Fruit fly (Drosophila melanogaster) whole organism, prepupa: ENCODE data around the gene Elovl7.
A peak's percentile ranks its signal among the peaks of the same experiment; 100 is the strongest.

Experiments used
- Blimp-1 ChIP-seq: fragments of 200-800 bp; sonication (Bioruptor generic); optimal IDR thresholded peaks from 3 replicates; lab custom pipeline; 2017; ENCODE audit warnings: missing biosample characterization, missing genetic modification characterization, mild to moderate bottlenecking, moderate library complexity, missing genetic modification reagents
- CG10631 ChIP-seq: fragments of 200-800 bp; sonication (Bioruptor generic); optimal IDR thresholded peaks from 2 replicates; lab custom pipeline; 2016; ENCODE audit warnings: missing biosample characterization, missing genetic modification characterization
- CG10669 ChIP-seq: fragments of 200-800 bp; sonication (Bioruptor generic); optimal IDR thresholded peaks from 3 replicates; lab custom pipeline; 2018; ENCODE audit warnings: missing biosample characterization, mild to moderate bottlenecking, missing genetic modification characterization, moderate library complexity
- CG11294 ChIP-seq: fragments of 200-800 bp; sonication (Bioruptor generic); IDR thresholded peaks from 2 replicates; pipeline ENCODE4 v1.3.6; 2022; ENCODE audit warnings: missing biosample characterization, missing genetic modification characterization
- CG11762 ChIP-seq: fragments of 200-800 bp; sonication (Bioruptor generic); optimal IDR thresholded peaks from 3 replicates; lab custom pipeline; 2016; ENCODE audit warnings: missing biosample characterization, missing genetic modification characterization; ENCODE audit not compliant: insufficient read depth
- CG11902 ChIP-seq: fragments of 200-800 bp; sonication (Bioruptor generic); optimal IDR thresholded peaks from 3 replicates; lab custom pipeline; 2016; ENCODE audit warnings: missing biosample characterization, missing genetic modification characterization
- CG15336 ChIP-seq: fragments of 200-800 bp; sonication (Bioruptor generic); IDR thresholded peaks from 2 replicates; pipeline ENCODE4 v1.3.6; 2022; ENCODE audit warnings: missing biosample characterization, missing genetic modification characterization
- CG1621 ChIP-seq: fragments of 200-800 bp; sonication (Bioruptor generic); optimal IDR thresholded peaks from 3 replicates; lab custom pipeline; 2018; ENCODE audit warnings: missing biosample characterization, mild to moderate bottlenecking, missing genetic modification characterization
- CG3032 ChIP-seq: fragments of 200-800 bp; optimal IDR thresholded peaks from 2 replicates; lab custom pipeline; 2019; ENCODE audit warnings: missing biosample characterization, mild to moderate bottlenecking, missing genetic modification characterization, moderate library complexity
- CG31627 ChIP-seq: fragments of 200-800 bp; sonication (Bioruptor generic); optimal IDR thresholded peaks from 3 replicates; lab custom pipeline; 2016; ENCODE audit warnings: missing biosample characterization, missing genetic modification characterization
- CG3919 ChIP-seq: fragments of 200-800 bp; sonication (Bioruptor generic); optimal IDR thresholded peaks from 3 replicates; lab custom pipeline; 2016; ENCODE audit warnings: missing biosample characterization, missing genetic modification characterization
- CG6163 ChIP-seq: fragments of 200-800 bp; sonication (Bioruptor generic); IDR thresholded peaks from 3 replicates; pipeline ENCODE4 v1.3.6; 2022; ENCODE audit warnings: missing biosample characterization, missing genetic modification characterization
- CG6276 ChIP-seq: fragments of 200-800 bp; sonication (Bioruptor generic); optimal IDR thresholded peaks from 2 replicates; lab custom pipeline; 2017; ENCODE audit warnings: missing biosample characterization, mild to moderate bottlenecking, missing genetic modification characterization
- CG6792 ChIP-seq: fragments of 200-800 bp; sonication (Bioruptor generic); optimal IDR thresholded peaks from 3 replicates; lab custom pipeline; 2016; ENCODE audit warnings: missing biosample characterization, missing genetic modification characterization
- CG6854 ChIP-seq: fragments of 200-800 bp; sonication (Bioruptor generic); optimal IDR thresholded peaks from 2 replicates; lab custom pipeline; 2017; ENCODE audit warnings: missing biosample characterization, mild to moderate bottlenecking, missing genetic modification characterization
- CG7368 ChIP-seq: fragments of 200-800 bp; sonication (Bioruptor generic); optimal IDR thresholded peaks from 3 replicates; lab custom pipeline; 2016; ENCODE audit warnings: missing biosample characterization, missing genetic modification characterization
- CG8119 ChIP-seq: fragments of 200-800 bp; sonication (Bioruptor generic); IDR thresholded peaks from 3 replicates; pipeline ENCODE4 v1.3.6; 2022; ENCODE audit warnings: missing biosample characterization, missing genetic modification characterization
- Eip75B ChIP-seq: fragments of 200-800 bp; sonication (Bioruptor generic); optimal IDR thresholded peaks from 3 replicates; lab custom pipeline; 2016; ENCODE audit warnings: missing biosample characterization, missing genetic modification characterization
- Eip78C ChIP-seq: fragments of 200-800 bp; sonication (Bioruptor generic); peaks from one replicate; lab custom pipeline; 2016; ENCODE audit warnings: missing biosample characterization, missing genetic modification characterization
- Ets21C ChIP-seq: fragments of 200-800 bp; sonication (Bioruptor generic); optimal IDR thresholded peaks from 3 replicates; lab custom pipeline; 2016; ENCODE audit warnings: missing biosample characterization, missing genetic modification characterization
- Gug ChIP-seq: fragments of 200-800 bp; sonication (Bioruptor generic); IDR thresholded peaks from 2 replicates; pipeline ENCODE4 v1.3.6; 2022; ENCODE audit warnings: missing biosample characterization, missing genetic modification characterization
- Lpt ChIP-seq: fragments of 200-800 bp; sonication (Bioruptor generic); optimal IDR thresholded peaks from 3 replicates; lab custom pipeline; 2016; ENCODE audit warnings: missing biosample characterization, missing genetic modification characterization
- Met ChIP-seq: fragments of 200-800 bp; sonication (Bioruptor generic); optimal IDR thresholded peaks from 3 replicates; lab custom pipeline; 2016; ENCODE audit warnings: missing biosample characterization, missing genetic modification characterization
- OdsH ChIP-seq: fragments of 200-800 bp; sonication (Bioruptor generic); optimal IDR thresholded peaks from 3 replicates; lab custom pipeline; 2016; ENCODE audit warnings: missing biosample characterization, missing genetic modification characterization
- Sox102F ChIP-seq: fragments of 200-800 bp; sonication (Bioruptor generic); optimal IDR thresholded peaks from 2 replicates; lab custom pipeline; 2016; ENCODE audit warnings: missing biosample characterization, mild to moderate bottlenecking, missing genetic modification characterization
- Sox15 ChIP-seq: fragments of 200-800 bp; sonication (Bioruptor generic); optimal IDR thresholded peaks from 3 replicates; lab custom pipeline; 2016; ENCODE audit warnings: missing biosample characterization, missing genetic modification characterization
- achi ChIP-seq: fragments of 200-800 bp; sonication (Bioruptor generic); optimal IDR thresholded peaks from 3 replicates; lab custom pipeline; 2016; ENCODE audit warnings: missing biosample characterization, missing genetic modification characterization
- acj6 ChIP-seq: fragments of 200-800 bp; sonication (Bioruptor generic); optimal IDR thresholded peaks from 3 replicates; lab custom pipeline; 2016; ENCODE audit warnings: missing biosample characterization, missing genetic modification characterization
- cyc ChIP-seq: fragments of 200-800 bp; sonication (Bioruptor generic); optimal IDR thresholded peaks from 3 replicates; lab custom pipeline; 2016; ENCODE audit warnings: missing biosample characterization, missing genetic modification characterization
- dsx ChIP-seq: fragments of 200-800 bp; optimal IDR thresholded peaks from 3 replicates; lab custom pipeline; 2019; ENCODE audit warnings: missing biosample characterization, mild to moderate bottlenecking, missing genetic modification characterization, moderate library complexity; ENCODE audit not compliant: poor library complexity, severe bottlenecking
- eg ChIP-seq: fragments of 200-800 bp; sonication (Bioruptor generic); IDR thresholded peaks from 3 replicates; pipeline ENCODE4 v1.3.6; 2022; ENCODE audit warnings: missing biosample characterization, missing genetic modification characterization
- esn ChIP-seq: fragments of 200-800 bp; sonication (Bioruptor generic); optimal IDR thresholded peaks from 2 replicates; lab custom pipeline; 2016; ENCODE audit warnings: missing biosample characterization, mild to moderate bottlenecking, missing genetic modification characterization, moderate library complexity
- fd85E ChIP-seq: fragments of 200-800 bp; sonication (Bioruptor generic); optimal IDR thresholded peaks from 3 replicates; lab custom pipeline; 2016; ENCODE audit warnings: missing biosample characterization, missing genetic modification characterization
- net ChIP-seq: fragments of 200-800 bp; sonication (Bioruptor generic); optimal IDR thresholded peaks from 3 replicates; lab custom pipeline; 2016; ENCODE audit warnings: missing biosample characterization, missing genetic modification characterization
- salr ChIP-seq, 2 experiments: fragments of 200-800 bp; sonication (Bioruptor generic); optimal IDR thresholded peaks; 3 replicates each; lab custom pipeline; 2016 to 2018; ENCODE audit warnings: missing biosample characterization in 2 of 2, missing genetic modification characterization in 2 of 2, mild to moderate bottlenecking in 1 of 2
- ss ChIP-seq, 2 experiments: fragments of 200-800 bp; sonication (Bioruptor generic); optimal IDR thresholded peaks; 2 replicates in 1 of 2; 3 replicates in 1 of 2; lab custom pipeline; 2017 to 2018; ENCODE audit warnings: mild to moderate bottlenecking in 2 of 2, missing biosample characterization in 2 of 2, missing genetic modification characterization in 2 of 2, moderate library complexity in 1 of 2

Gene Elovl7

DNA sequence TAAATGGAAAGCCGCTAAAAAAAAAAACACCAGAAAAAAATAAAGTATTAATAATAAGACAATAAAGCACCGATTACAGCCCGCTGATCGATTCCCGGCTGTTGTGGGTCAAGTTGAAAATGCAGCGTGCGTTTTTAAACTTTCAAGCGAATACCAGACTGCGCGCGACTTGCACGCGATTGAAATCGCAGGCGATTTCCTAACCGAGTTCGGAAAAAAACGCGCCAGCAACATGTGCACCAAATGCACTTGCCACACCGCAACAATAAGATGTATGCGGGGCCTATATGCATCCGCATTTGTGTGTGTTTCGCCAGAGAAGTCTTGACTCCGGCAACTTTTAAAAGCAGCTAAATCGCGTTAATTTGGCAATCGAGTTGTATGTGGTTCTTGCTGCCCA, 4.2 kb downstream of the Elovl7 start:
- TF ChIP-seq CG15336 (GFP tag; lab: Robert Waterston, UW) (no peak), CG7368 (GFP tag; lab: Kevin White, UChicago) (no peak), CG6276 (GFP tag; lab: Kevin White, UChicago) (no peak), eg (GFP tag; lab: Robert Waterston, UW) (peak; percentile 38; the same call in 1 of the 3 replicates), Sox102F (no peak), acj6 (GFP tag; lab: Kevin White, UChicago) (no peak), CG1621 (no peak), CG8119 (GFP tag; lab: Robert Waterston, UW) (0 out of 3 replicates have a peak, but pooled peaks have one; percentile 20)

DNA sequence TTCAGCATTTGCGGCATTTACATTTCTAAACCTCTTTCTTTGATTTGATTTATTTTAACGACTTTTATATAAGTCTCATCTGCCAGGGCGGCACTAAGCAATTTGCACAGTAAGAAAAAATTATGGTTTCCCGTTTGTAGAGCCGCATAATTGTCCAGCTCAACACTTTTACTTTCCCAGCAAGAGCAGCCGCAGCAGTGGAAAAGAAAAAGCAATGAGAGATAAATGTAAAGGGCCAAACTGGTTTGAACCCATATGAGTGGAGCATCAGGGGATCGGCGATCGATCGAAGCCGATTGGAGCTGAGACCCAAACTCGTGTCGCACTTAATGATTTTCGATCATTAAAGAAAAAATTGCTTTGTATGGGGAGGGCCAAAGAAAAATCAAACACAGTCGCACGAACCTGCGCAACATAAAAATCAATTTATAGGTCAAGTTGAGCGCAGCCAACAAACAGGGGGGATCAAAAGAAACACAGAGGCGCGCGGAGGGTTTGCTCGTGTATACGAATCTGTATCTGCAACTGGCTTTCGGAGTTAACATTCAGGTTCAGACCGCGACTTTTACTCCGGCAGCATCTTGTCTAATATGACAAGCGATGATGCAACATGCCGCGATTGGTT, 4.7 kb downstream of the Elovl7 start:
- TF ChIP-seq Gug (GFP tag; lab: Robert Waterston, UW) (no peak), Eip78C (no peak), net (GFP tag; lab: Kevin White, UChicago) (no peak), Blimp-1 (GFP tag; lab: Kevin White, UChicago) (peak; percentile 92), CG10631 (no peak)

DNA sequence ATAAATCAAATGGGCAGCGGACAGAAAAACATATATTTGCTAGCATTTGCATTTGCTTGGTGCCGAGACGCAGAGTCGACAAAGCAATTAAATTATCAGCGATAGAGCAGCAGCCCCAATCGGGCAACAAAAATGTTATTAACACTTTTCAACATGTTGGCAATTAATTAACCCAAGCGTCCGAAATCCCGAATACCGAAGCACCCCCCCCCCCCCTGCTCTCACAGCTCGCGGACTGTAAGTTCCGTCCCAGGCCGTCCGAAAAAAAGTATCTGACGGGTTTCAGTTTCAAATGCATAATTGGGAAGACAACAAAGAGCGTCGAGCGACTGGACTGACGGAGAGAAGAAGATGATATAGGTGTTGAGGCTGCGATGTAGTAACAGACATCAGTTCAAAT, 5.4 kb downstream of the Elovl7 start:
- TF ChIP-seq fd85E (GFP tag; lab: Kevin White, UChicago) (no peak), eg (GFP tag; lab: Robert Waterston, UW) (0 out of 3 replicates have a peak, but pooled peaks have one; percentile 17)

DNA sequence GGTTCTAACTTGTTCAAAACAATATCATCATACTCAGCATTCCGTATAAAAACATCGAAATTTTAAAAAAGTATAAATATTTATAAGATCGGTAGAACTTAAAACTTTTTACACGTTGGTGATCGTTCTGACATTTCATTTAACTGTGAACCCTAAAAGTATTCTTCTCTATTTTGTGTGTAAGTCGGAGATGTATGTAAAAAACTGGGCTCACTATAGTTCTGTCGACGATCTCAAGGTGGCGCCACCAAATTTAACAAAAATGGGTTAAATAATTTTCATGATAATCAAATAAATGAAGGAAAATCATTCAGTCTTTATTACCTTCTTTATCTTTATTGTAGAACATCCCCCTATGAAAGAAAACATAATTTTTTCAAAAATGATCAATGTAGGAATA, 14.3 kb downstream of the Elovl7 start:
- TF ChIP-seq Lpt (GFP tag; lab: Kevin White, UChicago) (no peak), CG31627 (peak; percentile 30), Met (GFP tag; lab: Kevin White, UChicago) (no peak), cyc (peak; percentile 13), salr (GFP tag; optimal IDR thresholded peaks at IDR 0.05; lab: Kevin White, UChicago) (no peak), fd85E (GFP tag; lab: Kevin White, UChicago) (no peak), Ets21C (no peak), Eip75B (GFP tag; lab: Kevin White, UChicago) (peak; percentile 23), esn (GFP tag; lab: Kevin White, UChicago) (peak; percentile 31), CG1621 (no peak)
- TF ChIP-seq, all 60 proteins: peak for 4

DNA sequence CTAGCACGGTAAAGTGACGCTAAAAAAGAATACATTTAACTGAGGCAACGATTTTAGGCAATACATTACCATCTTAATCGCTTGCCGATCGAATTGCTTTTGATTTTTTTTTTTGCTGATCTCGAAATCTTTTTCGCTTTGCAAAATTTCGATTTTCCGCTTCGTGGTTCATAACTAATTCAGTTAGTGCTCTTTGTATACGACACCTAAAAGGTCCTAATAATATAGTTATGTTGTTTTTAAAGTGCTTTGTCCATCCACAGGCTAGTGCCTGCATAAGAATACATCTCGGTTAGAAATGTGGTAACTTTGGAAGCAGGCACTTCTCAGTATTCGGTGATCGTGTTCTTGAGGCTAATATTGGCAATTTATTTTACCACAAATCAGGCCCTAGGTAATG, 15.4 kb downstream of the Elovl7 start, which contains the start of gene Sfp84E:
Gene Sfp84E (minus strand): TSS at position 101 of the 400 bp plus-strand sequence.
- TF ChIP-seq CG8119 (GFP tag; lab: Robert Waterston, UW) (no peak), fd85E (GFP tag; lab: Kevin White, UChicago) (no peak), CG11762 (no peak)
- TF ChIP-seq, all 60 proteins: peak for 0

DNA sequence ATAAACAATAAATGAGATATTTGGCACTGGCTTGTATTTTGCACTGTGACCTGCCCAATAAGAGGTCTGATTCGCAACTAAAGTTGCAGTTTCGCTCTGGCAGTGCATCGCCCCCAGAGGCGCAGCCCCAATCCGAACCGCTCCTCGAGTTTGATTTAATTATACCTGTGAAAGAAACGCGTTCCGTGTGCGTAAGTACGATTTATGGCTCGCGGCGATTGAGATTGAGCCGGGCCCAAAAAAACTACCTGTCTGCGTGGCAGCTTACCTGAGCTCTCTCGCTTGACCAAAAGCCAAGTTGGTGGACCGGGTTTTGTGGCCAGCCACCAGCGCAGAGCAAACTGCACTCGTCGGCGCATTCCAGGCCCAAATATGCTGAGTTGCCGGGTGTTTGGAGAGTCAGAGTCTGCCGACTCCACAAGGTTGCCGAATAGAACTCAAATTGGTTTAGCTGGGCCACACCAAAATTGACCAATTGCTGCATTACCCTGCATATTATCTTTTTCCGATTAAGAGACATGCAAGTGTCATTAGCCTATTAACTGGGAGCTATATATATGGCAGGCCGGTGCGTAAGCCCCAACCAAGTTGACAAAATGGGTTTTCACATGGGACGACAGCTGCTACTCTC, 17.2 kb downstream of the Elovl7 start, which contains the start of the genes CD98hc and Os-C:
Gene CD98hc (minus strand): TSS at position 50 of the 631 bp plus-strand sequence.
Gene Os-C (plus strand): TSS at position 581 of the 631 bp plus-strand sequence.
- TF ChIP-seq Sox15 (GFP tag; lab: Kevin White, UChicago): no peak
- TF ChIP-seq acj6 (GFP tag; lab: Kevin White, UChicago): no peak
- TF ChIP-seq achi (GFP tag; lab: Kevin White, UChicago): no peak
- no peak for TF ChIP-seq esn (GFP tag; lab: Kevin White, UChicago)
- TF ChIP-seq CG6792 (GFP tag; lab: Kevin White, UChicago): no peak
- TF ChIP-seq Ets21C: no peak
- no peak for TF ChIP-seq CG10631
- TF ChIP-seq CG3032: no peak
- TF ChIP-seq CG3919 (GFP tag; lab: Kevin White, UChicago): no peak
- TF ChIP-seq CG10669 (GFP tag; lab: Kevin White, UChicago): no peak
- no peak for TF ChIP-seq ss (GFP tag; optimal IDR thresholded peaks at IDR 0.05; lab: Kevin White, UChicago)
- no peak for TF ChIP-seq cyc
- TF ChIP-seq Lpt (GFP tag; lab: Kevin White, UChicago): no peak
- TF ChIP-seq CG11294 (GFP tag; lab: Robert Waterston, UW): peak; percentile 6; the same call in 1 of the 2 replicates
- TF ChIP-seq dsx: peak; percentile 25
- TF ChIP-seq OdsH (GFP tag; lab: Kevin White, UChicago): no peak
- TF ChIP-seq eg (GFP tag; lab: Robert Waterston, UW): no peak
- peak; percentile 82 for TF ChIP-seq CG6854 (GFP tag; lab: Kevin White, UChicago)
- TF ChIP-seq CG11902 (GFP tag; lab: Kevin White, UChicago): no peak
- TF ChIP-seq CG6163 (GFP tag; lab: Robert Waterston, UW): 0 out of 3 replicates have a peak, but pooled peaks have one; percentile 16
- peak; percentile 23; the same call in 1 of the 2 replicates for TF ChIP-seq CG15336 (GFP tag; lab: Robert Waterston, UW)
- TF ChIP-seq CG8119 (GFP tag; lab: Robert Waterston, UW): 0 out of 3 replicates have a peak, but pooled peaks have one; percentile 20
